Fruit fly (Drosophila melanogaster) S2 (cell line): ENCODE results near the gene elav.
A peak's percentile ranks its signal among the peaks of the same experiment; 100 is the strongest.
"Not testable (repeated sequence)": the region's sequence is repeated elsewhere in the genome, so short reads cannot be mapped to it uniquely, and the experiment has no call there.

Experiments used
- CG8478 ChIP-seq: fragments of >200 bp; optimal IDR thresholded peaks from 2 replicates; lab custom pipeline; 2018
- CTCF ChIP-seq, 2 experiments: fragments of >200 bp; optimal IDR thresholded peaks; 2 replicates each; lab custom pipeline; 2018

elav gene

DNA sequence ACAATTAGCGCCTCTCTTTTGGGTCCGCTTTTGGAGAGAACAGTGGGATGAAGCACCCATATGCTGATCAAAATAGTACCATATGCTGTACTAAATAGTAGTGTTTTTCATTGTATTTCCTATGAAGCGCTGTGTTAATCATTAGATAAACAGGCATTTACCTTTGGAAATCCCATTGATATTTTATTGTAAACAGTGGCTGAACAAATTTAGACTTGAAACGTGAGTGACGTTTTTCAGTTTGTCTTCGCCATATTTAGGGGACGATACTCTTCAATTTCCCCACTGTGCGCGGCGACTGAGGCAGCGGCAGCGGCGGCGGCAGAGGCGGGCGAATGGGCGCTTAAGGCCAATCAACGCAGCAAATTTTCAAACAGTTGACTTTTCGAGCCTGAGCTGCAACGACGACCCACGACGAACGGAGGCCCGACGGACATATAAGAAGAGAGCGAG, 23.4 kb downstream of the elav start:
- TF ChIP-seq CG8478 (lab: Kevin White, UChicago) (no peak), CTCF (optimal IDR thresholded peaks at IDR 0.05; lab: Kevin White, UChicago) (no peak)

dm6 chrX:498924-499588, 24.0 kb downstream of the elav start:
- TF ChIP-seq CG8478 (lab: Kevin White, UChicago) = no peak
- no peak for TF ChIP-seq CTCF (optimal IDR thresholded peaks at IDR 0.05; lab: Kevin White, UChicago)

DNA sequence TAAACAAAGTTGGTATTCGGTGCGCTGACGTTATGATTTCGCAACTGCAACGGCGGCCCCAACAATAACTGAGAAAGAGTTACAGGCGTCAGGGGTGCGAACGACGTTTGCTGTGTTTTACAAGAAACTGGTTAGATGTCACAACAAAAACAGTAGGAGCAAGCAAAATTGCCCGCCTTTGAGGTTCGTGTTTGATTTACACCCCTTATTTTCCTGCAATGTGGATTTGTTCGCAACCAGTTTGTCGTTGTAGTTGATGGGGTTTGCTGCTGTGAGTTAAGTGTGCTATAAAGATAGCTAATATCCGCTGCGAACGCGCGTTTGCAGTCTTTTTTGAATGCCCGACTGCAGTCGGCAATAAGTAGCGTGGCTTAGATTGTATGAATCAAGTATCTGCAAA, 24.6 kb downstream of the elav start:
- no peak for TF ChIP-seq CG8478 (lab: Kevin White, UChicago)
- TF ChIP-seq CTCF (optimal IDR thresholded peaks at IDR 0.05; lab: Kevin White, UChicago) = no peak

DNA sequence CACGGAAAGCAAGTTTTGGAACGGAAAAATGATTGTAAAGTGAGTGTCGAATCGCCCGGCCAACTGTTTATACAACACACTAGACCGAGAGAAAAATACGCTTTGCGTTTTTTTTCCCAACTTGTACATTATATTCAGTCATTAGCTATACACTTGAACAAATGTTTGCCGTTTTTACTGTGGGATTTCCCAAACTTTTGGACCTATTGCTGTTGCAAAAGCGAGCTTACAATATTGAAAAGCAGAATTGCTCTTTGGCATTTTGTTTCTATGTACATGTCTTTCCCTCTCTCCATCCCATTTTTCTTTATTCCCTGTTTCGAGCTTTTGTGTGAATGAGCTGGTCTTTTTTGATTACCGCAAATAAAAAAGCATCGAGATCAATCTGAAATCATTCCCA, 25.6 kb downstream of the elav start:
- TF ChIP-seq CTCF (optimal IDR thresholded peaks at IDR 0.05; lab: Kevin White, UChicago) (no peak), CG8478 (lab: Kevin White, UChicago) (no peak)

DNA sequence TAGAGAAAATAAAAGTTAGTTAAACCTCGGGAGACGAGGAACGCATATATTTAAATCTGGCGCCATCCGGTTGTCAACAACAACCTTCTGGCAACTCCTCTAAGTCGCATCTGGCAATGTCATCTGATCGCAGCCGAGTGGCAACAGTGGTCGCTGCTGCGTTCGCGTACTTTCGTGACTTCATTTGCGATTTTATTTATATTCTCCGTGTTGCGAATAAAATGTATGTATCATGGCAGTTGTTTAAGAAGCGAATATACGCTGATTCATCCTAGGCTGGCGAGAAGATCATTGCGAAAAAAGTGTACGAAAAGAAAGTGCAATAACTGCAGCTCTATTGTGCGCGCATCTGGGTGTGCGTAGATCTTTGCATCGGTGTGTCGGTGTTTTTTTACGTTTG, 26.7 kb downstream of the elav start, which contains the start of gene svr:
TSS of gene svr (plus strand) at position 121 of the 400 bp plus-strand sequence.
- TF ChIP-seq CTCF (optimal IDR thresholded peaks at IDR 0.05; lab: Kevin White, UChicago) = peak; percentile 29 to 51
- TF ChIP-seq CG8478 (lab: Kevin White, UChicago) = no peak

dm6 chrX:494607-495006, 28.4 kb downstream of the elav start, which contains the start of gene CG17778:
CG17778 (plus strand) TSS chrX:494614.
- TF ChIP-seq CTCF (optimal IDR thresholded peaks at IDR 0.05; lab: Kevin White, UChicago) (no peak), CG8478 (lab: Kevin White, UChicago) (no peak)

- no peak for TF ChIP-seq CG8478 (lab: Kevin White, UChicago)
- no peak for TF ChIP-seq CTCF (optimal IDR thresholded peaks at IDR 0.05; lab: Kevin White, UChicago)
Measured at dm6 chrX:494191-494554, 28.9 kb downstream of the elav start.

- TF ChIP-seq CG8478 (lab: Kevin White, UChicago) = no peak
- no peak for TF ChIP-seq CTCF (optimal IDR thresholded peaks at IDR 0.05; lab: Kevin White, UChicago)
Measured at dm6 chrX:493445-494190, 29.4 kb downstream of the elav start, which contains the start of gene CG17896. CG17896 (minus strand) TSS chrX:493495.

- TF ChIP-seq CTCF (optimal IDR thresholded peaks at IDR 0.05; lab: Kevin White, UChicago) (no peak), CG8478 (lab: Kevin White, UChicago) (no peak)
Measured at dm6 chrX:492701-493299, 30.2 kb downstream of the elav start.

DNA sequence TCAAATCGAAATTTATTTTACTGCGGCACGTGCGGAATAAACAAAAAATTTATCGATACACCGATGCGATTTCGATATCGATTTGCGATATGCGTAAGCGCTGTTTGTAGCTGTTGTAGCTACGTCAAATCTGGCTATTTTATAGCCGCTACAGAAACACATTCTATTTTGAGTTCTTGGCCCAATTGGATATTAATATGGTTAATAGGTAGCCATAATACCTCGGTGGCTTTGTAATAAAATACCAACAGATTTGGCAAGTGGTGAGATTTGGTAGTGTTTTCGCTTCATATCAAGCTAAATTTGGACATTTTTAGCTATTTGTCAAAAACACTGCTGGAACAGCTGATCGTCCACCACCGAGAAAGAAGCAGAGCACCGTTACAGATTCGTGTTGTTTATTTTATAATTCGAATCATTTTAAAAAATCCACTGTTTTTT, 35.5 kb downstream of the elav start, which contains the start of the genes CG18273 and CG3156:
TSS of gene CG18273 (minus strand) at position 65 of the 441 bp plus-strand sequence.
TSS of gene CG3156 (plus strand) at position 362 of the 441 bp plus-strand sequence.
- no peak for TF ChIP-seq CTCF (optimal IDR thresholded peaks at IDR 0.05; lab: Kevin White, UChicago)
- no peak for TF ChIP-seq CG8478 (lab: Kevin White, UChicago)

- TF ChIP-seq CG8478 (lab: Kevin White, UChicago); CTCF (optimal IDR thresholded peaks at IDR 0.05; lab: Kevin White, UChicago): not testable (repeated sequence)
Measured at dm6 chrX:481642-482041, 41.4 kb downstream of the elav start, which contains the start of gene CG3176. CG3176 (plus strand) TSS chrX:481862.

dm6 chrX:478766-479165, 44.3 kb downstream of the elav start, which contains the start of gene CG32817:
CG32817 (plus strand) TSS chrX:479066.
- no peak for TF ChIP-seq CTCF (optimal IDR thresholded peaks at IDR 0.05; lab: Kevin White, UChicago)
- no peak for TF ChIP-seq CG8478 (lab: Kevin White, UChicago)

DNA sequence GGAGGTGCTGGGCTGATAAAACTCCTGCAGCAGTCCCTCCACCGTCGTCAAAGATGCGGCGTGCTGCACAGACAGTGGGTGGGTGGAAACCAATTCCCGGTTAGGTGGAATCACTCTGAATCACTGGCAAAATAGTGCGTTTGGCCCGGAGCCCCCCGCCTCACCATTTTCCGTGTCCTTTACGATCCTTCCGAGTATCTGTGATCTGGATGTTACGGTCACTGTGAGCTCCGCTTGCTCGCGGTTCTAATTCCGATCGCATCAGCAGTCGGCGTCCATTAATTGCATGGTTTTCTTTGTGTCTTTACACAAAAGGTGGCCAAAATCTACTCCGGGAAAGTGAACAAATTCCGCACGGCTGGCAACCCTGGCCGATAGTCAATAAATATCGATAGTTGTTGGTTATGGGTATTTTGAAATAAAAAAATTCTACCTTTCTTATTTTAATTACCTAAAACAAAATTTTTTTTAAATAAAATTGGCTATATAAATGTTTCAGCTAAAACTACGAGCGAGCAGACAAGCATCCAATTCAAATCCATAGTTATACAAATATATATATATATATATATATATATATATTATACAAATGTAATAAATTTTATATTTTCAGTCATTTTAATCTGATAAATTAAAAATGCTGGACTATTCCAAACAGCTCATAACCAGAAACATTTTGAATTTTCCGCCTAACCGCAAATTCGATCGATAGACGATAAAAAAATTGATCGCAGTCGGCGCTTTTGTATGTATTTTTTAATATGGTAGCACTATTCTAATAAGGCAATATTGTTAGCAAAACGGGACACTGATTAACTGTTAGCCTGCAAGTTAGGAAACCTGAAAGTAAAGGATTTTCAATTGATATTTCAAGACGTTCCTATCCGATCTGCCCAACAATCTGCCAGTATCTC, 46.5 kb downstream of the elav start, which contains the start of the genes ebo and CG13373:
TSS of gene ebo (minus strand) at position 350 of the 914 bp plus-strand sequence.
TSS of gene CG13373 (plus strand) at position 755 of the 914 bp plus-strand sequence.
- TF ChIP-seq CG8478 (lab: Kevin White, UChicago) (no peak), CTCF (optimal IDR thresholded peaks at IDR 0.05; lab: Kevin White, UChicago) (no peak)
